Fruit fly (Drosophila melanogaster) whole organism, adult: Measurements from ENCODE around the gene CG3704.

Experiments
- CG14711 ChIP-seq: fragments of 200-800 bp; sonication (Bioruptor generic); optimal IDR thresholded peaks from 2 replicates; lab custom pipeline; 2018; ENCODE audit warnings: missing biosample characterization, mild to moderate bottlenecking, missing genetic modification characterization, moderate library complexity
- cic ChIP-seq: fragments of 200-800 bp; sonication (Bioruptor generic); optimal IDR thresholded peaks from 2 replicates; lab custom pipeline; 2017; ENCODE audit warnings: missing biosample characterization, mild to moderate bottlenecking, missing genetic modification characterization, moderate library complexity
- cnc ChIP-seq, 2 experiments: fragments of >200 bp; optimal IDR thresholded peaks; 2 replicates each; lab custom pipeline; 2017
- kay ChIP-seq: fragments of 200-800 bp; sonication (Bioruptor generic); peaks from one replicate; lab custom pipeline; 2016; ENCODE audit warnings: missing biosample characterization, missing genetic modification characterization, borderline replicate concordance
- ovo ChIP-seq: fragments of 200-800 bp; sonication (Bioruptor generic); optimal IDR thresholded peaks from 2 replicates; lab custom pipeline; 2016; ENCODE audit warnings: missing biosample characterization, missing genetic modification characterization
- pad ChIP-seq: fragments of 200-800 bp; sonication (Bioruptor generic); optimal IDR thresholded peaks from 3 replicates; lab custom pipeline; 2017; ENCODE audit warnings: missing biosample characterization, missing genetic modification characterization, mild to moderate bottlenecking, moderate library complexity, missing genetic modification reagents
- toe ChIP-seq: fragments of 200-800 bp; sonication (Bioruptor generic); optimal IDR thresholded peaks from 2 replicates; lab custom pipeline; 2016; ENCODE audit warnings: missing biosample characterization, missing genetic modification characterization

DNA sequence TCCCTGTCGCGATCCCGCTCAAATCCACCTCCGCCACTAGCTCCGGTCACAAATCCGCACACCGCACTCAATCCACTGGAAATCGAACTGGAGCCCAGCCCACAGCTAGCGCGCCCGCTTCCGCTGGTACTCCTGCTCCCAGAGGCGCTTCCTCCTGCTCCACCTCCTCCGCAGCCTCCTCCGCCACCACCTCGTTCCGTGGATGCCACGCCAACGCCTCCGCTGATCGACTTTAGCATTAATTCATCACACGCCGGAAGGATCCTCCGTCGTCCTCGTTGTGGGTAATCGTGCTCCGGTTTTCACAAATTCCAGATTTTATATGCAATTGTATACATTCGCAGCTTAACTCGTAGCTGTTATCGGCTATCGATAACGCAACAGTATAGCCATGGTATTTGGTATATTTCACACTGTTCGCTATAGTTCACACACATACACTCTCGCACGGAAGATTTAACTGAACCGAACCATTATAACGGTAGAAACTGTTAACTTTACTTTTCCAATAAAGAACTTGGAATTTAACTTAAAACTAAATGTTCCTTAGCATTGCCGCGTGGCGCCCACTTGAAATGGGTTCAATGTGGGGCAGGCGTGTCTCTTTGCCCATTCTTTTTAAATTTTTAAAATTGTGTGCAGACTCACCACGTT is 13.3 kb downstream of the CG3704 start, which contains the start of gene Lztr1:
- TF ChIP-seq CG14711: no peak
- TF ChIP-seq toe (GFP tag; lab: Kevin White, UChicago): no peak
- TF ChIP-seq pad (GFP tag; lab: Kevin White, UChicago): no peak
- no peak for TF ChIP-seq cic (GFP tag; lab: Kevin White, UChicago)
- TF ChIP-seq ovo: peak; percentile 94
- TF ChIP-seq cnc (optimal IDR thresholded peaks at IDR 0.05; lab: Kevin White, UChicago): no peak
- TF ChIP-seq kay (GFP tag; lab: Kevin White, UChicago): no peak
